Worm (Caenorhabditis elegans): ENCODE data around the gene che-12.

The che-12 gene

ce11 chrV:10320101-10320761, 13.0 kb upstream of the che-12 start, which contains the start of the genes gna-1 and B0024.13 (continued):
- no peak for TF ChIP-seq snpc-4 (GFP tag; optimal IDR thresholded peaks at IDR 0.05)
- peak in 2 of 4 experiments; percentile 10 to 39 for TF ChIP-seq snpc-4 (tag; optimal IDR thresholded peaks at IDR 0.05)
- peak; percentile 47 for TF ChIP-seq mcd-1 (GFP tag; IDR thresholded peaks at IDR 0.05)
- no peak for TF ChIP-seq nhr-120 (GFP tag; IDR thresholded peaks at IDR 0.05)
- TF ChIP-seq repo-1 (tag; optimal IDR thresholded peaks at IDR 0.05), result no peak
- no peak for TF ChIP-seq lin-40 (tag; optimal IDR thresholded peaks at IDR 0.05)
- TF ChIP-seq pbrm-1 (GFP tag; IDR thresholded peaks at IDR 0.05), result 0 out of 2 replicates have a peak, but pooled peaks have one; percentile 26
- peak; percentile 20 for TF ChIP-seq tbp1 (GFP tag; optimal IDR thresholded peaks at IDR 0.05)
- peak; percentile 46 for TF ChIP-seq lin-54 (GFP tag; optimal IDR thresholded peaks at IDR 0.05)
- TF ChIP-seq D2030.7 (GFP tag; IDR thresholded peaks at IDR 0.05), result peak; percentile 31; the same call in 1 of the 2 replicates
- TF ChIP-seq him-1 (tag; optimal IDR thresholded peaks at IDR 0.05), result no peak
- peak; percentile 70; the same call in 1 of the 2 replicates for TF ChIP-seq ceh-40 (GFP tag; IDR thresholded peaks at IDR 0.05)
- peak; percentile 47 for TF ChIP-seq unc-130 (GFP tag; optimal IDR thresholded peaks at IDR 0.05)
- TF ChIP-seq F33H1.4 (GFP tag; IDR thresholded peaks at IDR 0.05), result peak; percentile 33; the same call in 1 of the 2 replicates
- 0 out of 2 replicates have a peak, but pooled peaks have one; percentile 62 for TF ChIP-seq hmg-20 (GFP tag; IDR thresholded peaks at IDR 0.05)
- TF ChIP-seq tlf-1 (GFP tag; optimal IDR thresholded peaks at IDR 0.05), result peak; percentile 19
- TF ChIP-seq lir-1 (GFP tag; conservative IDR thresholded peaks at IDR 0.05), result peak; percentile 56; the same call in 1 of the 2 replicates
- peak; percentile 24; the same call in 1 of the 2 replicates for TF ChIP-seq madf-8 (GFP tag; conservative IDR thresholded peaks at IDR 0.05)
- no peak for TF ChIP-seq mes-4 (tag; optimal IDR thresholded peaks at IDR 0.05)
- peak; percentile 53; the same call in 1 of the 2 replicates for TF ChIP-seq bed-2 (GFP tag; IDR thresholded peaks at IDR 0.05)
- TF ChIP-seq attf-5 (GFP tag; optimal IDR thresholded peaks at IDR 0.05), result peak; percentile 58
- TF ChIP-seq F23B12.7 (tag; optimal IDR thresholded peaks at IDR 0.05; ENCODE audit: insufficient read depth), result no peak

ce11 chrV:10319434-10319833, 12.3 kb upstream of the che-12 start, which contains the start of gene B0024.11:
B0024.11 (minus strand) TSS chrV:10319534.
- TF ChIP-seq lir-1 (GFP tag; conservative IDR thresholded peaks at IDR 0.05), result no peak
- TF ChIP-seq mcd-1 (GFP tag; IDR thresholded peaks at IDR 0.05), result no peak
- TF ChIP-seq rec-8 (tag; optimal IDR thresholded peaks at IDR 0.05), result no peak
- TF ChIP-seq lag-1 (GFP tag; IDR thresholded peaks at IDR 0.05), result no peak
- TF ChIP-seq madf-6 (GFP tag; IDR thresholded peaks at IDR 0.05), result no peak
- no peak for TF ChIP-seq attf-3 (GFP tag; conservative IDR thresholded peaks at IDR 0.05)
- no peak for TF ChIP-seq tlf-1 (GFP tag; optimal IDR thresholded peaks at IDR 0.05)
- no peak for TF ChIP-seq lin-26 (GFP tag; IDR thresholded peaks at IDR 0.05)
- no peak for TF ChIP-seq madf-8 (GFP tag; conservative IDR thresholded peaks at IDR 0.05)
- no peak for TF ChIP-seq Y79H2A.3 (GFP tag; conservative IDR thresholded peaks at IDR 0.05)
- TF ChIP-seq ztf-26 (tag; optimal IDR thresholded peaks at IDR 0.05), result no peak
- TF ChIP-seq ekl-4 (GFP tag; IDR thresholded peaks at IDR 0.05), result no peak
- TF ChIP-seq F22D6.2 (tag; optimal IDR thresholded peaks at IDR 0.05), result no peak
- TF ChIP-seq nfya-1 (tag; optimal IDR thresholded peaks at IDR 0.05; ENCODE audit: borderline replicate concordance, insufficient read depth), result no peak
- TF ChIP-seq B0019.2 (GFP tag; conservative IDR thresholded peaks at IDR 0.05), result no peak
- no peak for TF ChIP-seq F33H1.4 (GFP tag; IDR thresholded peaks at IDR 0.05)
- TF ChIP-seq die-1 (tag; optimal IDR thresholded peaks at IDR 0.05), result no peak

- TF ChIP-seq F55B11.4 (tag; optimal IDR thresholded peaks at IDR 0.05; ENCODE audit: borderline replicate concordance, insufficient read depth) (no peak), F57C9.4 (tag; optimal IDR thresholded peaks at IDR 0.05) (no peak), F10E7.11 (tag; optimal IDR thresholded peaks at IDR 0.05) (no peak), tbp1 (GFP tag; optimal IDR thresholded peaks at IDR 0.05) (no peak), fkh-3 (tag; optimal IDR thresholded peaks at IDR 0.05) (no peak), unc-130 (GFP tag; optimal IDR thresholded peaks at IDR 0.05) (no peak), madf-3 (GFP tag; IDR thresholded peaks at IDR 0.05) (no peak), attf-5 (GFP tag; optimal IDR thresholded peaks at IDR 0.05) (no peak), mxl-1 (tag; optimal IDR thresholded peaks at IDR 0.05) (no peak), Y53F4B.3 (GFP tag; IDR thresholded peaks at IDR 0.05) (no peak), lin-26 (GFP tag; IDR thresholded peaks at IDR 0.05) (no peak), ets-4 (GFP tag; optimal IDR thresholded peaks at IDR 0.05) (no peak), gei-17 (GFP tag; optimal IDR thresholded peaks at IDR 0.05) (no peak), nfyb-1 (GFP tag; IDR thresholded peaks at IDR 0.05) (no peak), egl-18 (GFP tag; IDR thresholded peaks at IDR 0.05) (no peak)
Measured at ce11 chrV:10317294-10317693, 10.1 kb upstream of the che-12 start, which contains the start of gene asps-1. asps-1 (minus strand) TSS chrV:10317394.

Measured in whole organism, young adult.